Worm (Caenorhabditis elegans): ENCODE results near the gene ZK688.9.

DNA sequence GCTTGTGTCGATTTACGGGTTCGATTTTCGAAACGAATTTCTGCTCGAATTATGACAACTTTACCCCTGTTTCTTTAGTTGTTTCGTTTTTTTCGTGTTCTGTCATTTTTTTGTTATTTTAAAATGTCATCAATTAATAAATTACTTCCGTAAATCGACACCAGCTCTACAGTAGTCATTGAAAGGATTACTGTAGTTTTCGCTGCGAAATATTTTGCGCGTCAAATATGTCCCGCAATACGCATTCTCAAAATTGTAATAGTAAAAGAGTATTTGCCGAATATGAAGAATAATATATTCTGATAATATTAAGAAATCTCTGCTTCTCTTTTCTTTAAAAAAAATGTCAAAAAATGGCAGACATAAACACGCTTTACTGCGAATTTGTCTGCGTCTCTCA lies 10.4 kb upstream of the ZK688.9 start:
- TF ChIP-seq ahr-1 (tag; optimal IDR thresholded peaks at IDR 0.05) (no peak), pax-1 (tag; optimal IDR thresholded peaks at IDR 0.05) (no peak), ceh-19 (GFP tag; optimal IDR thresholded peaks at IDR 0.05) (no peak), T23F11.4 (GFP tag; optimal IDR thresholded peaks at IDR 0.05) (no peak), fkh-6 (tag; optimal IDR thresholded peaks at IDR 0.05) (no peak), pqm-1 (tag; optimal IDR thresholded peaks at IDR 0.05) (no peak), ceh-22 (tag; optimal IDR thresholded peaks at IDR 0.05) (no peak), gmeb-2 (tag; optimal IDR thresholded peaks at IDR 0.05) (no peak), hlh-30 (tag; optimal IDR thresholded peaks at IDR 0.05; ENCODE audit: insufficient read depth) (no peak), fkh-10 (GFP tag; optimal IDR thresholded peaks at IDR 0.05) (no peak)

Measured in whole organism, late embryonic.